Worm (Caenorhabditis elegans) whole organism, young adult: Measurements from ENCODE around the gene R10E9.3.

Experiments
- B0261.1 ChIP-seq: sonication (generic microtip); optimal IDR thresholded peaks from 2 replicates; lab custom pipeline; 2016; ENCODE audit warnings: mild to moderate bottlenecking, missing genetic modification characterization, moderate library complexity, missing compliant biosample characterization
- C17E4.6 ChIP-seq: fragments of 200-800 bp; sonication (Bioruptor generic); IDR thresholded peaks from 2 replicates; pipeline ENCODE4 v1.3.6; 2022; ENCODE audit warnings: missing genetic modification reagents, missing genetic modification characterization, missing compliant biosample characterization
- D2030.7 ChIP-seq: fragments of 200-800 bp; sonication (Bioruptor generic); IDR thresholded peaks from 2 replicates; pipeline ENCODE4 v1.3.6; 2022; ENCODE audit warnings: missing genetic modification reagents, missing genetic modification characterization, missing compliant biosample characterization
- F22D6.2 ChIP-seq: sonication (generic microtip); optimal IDR thresholded peaks from 2 replicates; lab custom pipeline; 2016; ENCODE audit warnings: mild to moderate bottlenecking, missing genetic modification characterization, missing compliant biosample characterization
- F37B4.10 ChIP-seq: fragments of 200-800 bp; sonication (Bioruptor generic); IDR thresholded peaks from 2 replicates; pipeline ENCODE4 v1.3.6; 2022; ENCODE audit warnings: missing genetic modification characterization, missing compliant biosample characterization
- F49E8.2 ChIP-seq: sonication (generic microtip); optimal IDR thresholded peaks from 3 replicates; lab custom pipeline; 2017; ENCODE audit warnings: missing genetic modification characterization, mild to moderate bottlenecking, missing compliant biosample characterization, antibody characterized with exemption, moderate library complexity; ENCODE audit not compliant: insufficient read depth
- K11D2.4 ChIP-seq: fragments of 200-800 bp; sonication (Bioruptor generic); IDR thresholded peaks from 2 replicates; pipeline ENCODE4 v1.3.6; 2022; ENCODE audit warnings: missing genetic modification reagents, missing genetic modification characterization, missing compliant biosample characterization
- T07F8.4 ChIP-seq: sonication (generic microtip); optimal IDR thresholded peaks from 2 replicates; lab custom pipeline; 2016; ENCODE audit warnings: mild to moderate bottlenecking, missing genetic modification characterization, moderate library complexity, missing compliant biosample characterization
- T26A5.8 ChIP-seq: sonication (generic microtip); optimal IDR thresholded peaks from 2 replicates; lab custom pipeline; 2016; ENCODE audit warnings: missing genetic modification characterization, missing compliant biosample characterization
- Y56A3A.18 ChIP-seq: fragments of 200-800 bp; sonication (Bioruptor generic); IDR thresholded peaks from 2 replicates; pipeline ENCODE4 v1.3.6; 2022; ENCODE audit warnings: missing genetic modification reagents, missing genetic modification characterization, missing compliant biosample characterization
- Y95B8A.8 ChIP-seq: fragments of 200-800 bp; sonication (Bioruptor generic); IDR thresholded peaks from 2 replicates; pipeline ENCODE4 v1.3.6; 2022; ENCODE audit warnings: missing genetic modification reagents, missing genetic modification characterization, missing compliant biosample characterization
- ama-1 ChIP-seq, 3 experiments: fragments of 150-350 bp in 1 of 3; sonication (generic microtip) in 2 of 3; optimal IDR thresholded peaks; 2 replicates each; lab custom pipeline; 2014 to 2018; ENCODE audit warnings: missing biosample characterization in 2 of 3, missing genetic modification characterization in 2 of 3, missing genetic modification reagents in 2 of 3
- aptf-2 ChIP-seq: fragments of 200-800 bp; sonication (Bioruptor generic); conservative IDR thresholded peaks from 2 replicates; pipeline ENCODE4 v1.3.6; 2022; ENCODE audit warnings: missing genetic modification reagents, missing genetic modification characterization, missing compliant biosample characterization
- athp-1 ChIP-seq: sonication (generic microtip); optimal IDR thresholded peaks from 2 replicates; lab custom pipeline; 2017; ENCODE audit warnings: mild to moderate bottlenecking, missing genetic modification characterization, missing compliant biosample characterization
- bed-2 ChIP-seq: fragments of 200-800 bp; sonication (Bioruptor generic); IDR thresholded peaks from 2 replicates; pipeline ENCODE4 v1.3.6; 2022; ENCODE audit warnings: missing genetic modification reagents, missing genetic modification characterization, missing compliant biosample characterization
- die-1 ChIP-seq: sonication (generic microtip); optimal IDR thresholded peaks from 2 replicates; lab custom pipeline; 2016; ENCODE audit warnings: missing genotype, mild to moderate bottlenecking, missing genetic modification characterization, missing compliant biosample characterization
- dox-1 ChIP-seq: fragments of 200-800 bp; sonication (Bioruptor generic); IDR thresholded peaks from 2 replicates; pipeline ENCODE4 v1.3.6; 2022; ENCODE audit warnings: missing genetic modification reagents, missing genetic modification characterization, missing compliant biosample characterization
- egl-44 ChIP-seq: fragments of 200-800 bp; sonication (Bioruptor generic); IDR thresholded peaks from 2 replicates; pipeline ENCODE4 v1.3.6; 2022; ENCODE audit warnings: missing genetic modification reagents, missing genetic modification characterization, missing compliant biosample characterization
- fkh-3 ChIP-seq: sonication (generic microtip); optimal IDR thresholded peaks from 2 replicates; lab custom pipeline; 2016; ENCODE audit warnings: mild to moderate bottlenecking, missing genetic modification characterization, missing compliant biosample characterization
- him-1 ChIP-seq: sonication (generic microtip); optimal IDR thresholded peaks from 2 replicates; lab custom pipeline; 2016; ENCODE audit warnings: missing genotype, missing genetic modification reagents, missing genetic modification characterization, missing compliant biosample characterization
- hlh-26 ChIP-seq: fragments of 200-800 bp; sonication (Bioruptor generic); conservative IDR thresholded peaks from 2 replicates; pipeline ENCODE4 v1.3.6; 2022; ENCODE audit warnings: missing genetic modification reagents, missing genetic modification characterization, missing compliant biosample characterization
- hrde-1 ChIP-seq: sonication (generic microtip); optimal IDR thresholded peaks from 2 replicates; lab custom pipeline; 2016; ENCODE audit warnings: missing genetic modification characterization, mild to moderate bottlenecking, missing compliant biosample characterization, moderate library complexity, missing genotype, missing genetic modification reagents, borderline replicate concordance
- hsf-1 ChIP-seq: fragments of 200-800 bp; sonication (Bioruptor generic); IDR thresholded peaks from 2 replicates; pipeline ENCODE4 v1.3.6; 2022; ENCODE audit warnings: missing genetic modification reagents, missing genetic modification characterization, missing compliant biosample characterization
- lag-1 ChIP-seq: fragments of 200-800 bp; sonication (Bioruptor generic); IDR thresholded peaks from 2 replicates; pipeline ENCODE4 v1.3.6; 2022; ENCODE audit warnings: missing genetic modification reagents, missing genetic modification characterization, missing compliant biosample characterization
- let-526 ChIP-seq: fragments of 200-800 bp; sonication (Bioruptor generic); IDR thresholded peaks from 2 replicates; pipeline ENCODE4 v1.3.6; 2022; ENCODE audit warnings: missing genetic modification reagents, missing genetic modification characterization, missing compliant biosample characterization
- let-607 ChIP-seq, 2 experiments: fragments of 200-800 bp in 1 of 2; sonication (Bioruptor generic) in 1 of 2; sonication (generic microtip) in 1 of 2; optimal IDR thresholded peaks; 2 replicates each; lab custom pipeline; 2016 to 2018; ENCODE audit warnings: mild to moderate bottlenecking in 2 of 2, missing compliant biosample characterization in 2 of 2, missing genetic modification characterization in 2 of 2, moderate library complexity in 2 of 2, missing genotype in 1 of 2
- lin-35 ChIP-seq, 3 experiments: fragments of 150-350 bp in 2 of 3; sonication (generic microtip) in 1 of 3; optimal IDR thresholded peaks; 2 replicates each; lab custom pipeline; 2014 to 2018; ENCODE audit warnings: missing biosample characterization in 3 of 3, missing genetic modification characterization in 3 of 3, missing genetic modification reagents in 3 of 3
- lin-54 ChIP-seq: fragments of 200-800 bp; sonication (Bioruptor generic); optimal IDR thresholded peaks from 2 replicates; lab custom pipeline; 2018; ENCODE audit warnings: mild to moderate bottlenecking, missing genetic modification characterization, missing compliant biosample characterization
- lsy-27 ChIP-seq: sonication (generic microtip); optimal IDR thresholded peaks from 2 replicates; lab custom pipeline; 2017; ENCODE audit warnings: missing genetic modification characterization, mild to moderate bottlenecking, missing compliant biosample characterization, antibody characterized with exemption, missing genotype, borderline replicate concordance; ENCODE audit not compliant: insufficient read depth
- madf-6 ChIP-seq: fragments of 200-800 bp; sonication (Bioruptor generic); IDR thresholded peaks from 2 replicates; pipeline ENCODE4 v1.3.6; 2022; ENCODE audit warnings: missing genetic modification reagents, missing genetic modification characterization, missing compliant biosample characterization
- madf-8 ChIP-seq: fragments of 200-800 bp; sonication (Bioruptor generic); conservative IDR thresholded peaks from 2 replicates; pipeline ENCODE4 v1.3.6; 2022; ENCODE audit warnings: missing genetic modification reagents, missing genetic modification characterization, missing compliant biosample characterization
- mcd-1 ChIP-seq: fragments of 200-800 bp; sonication (Bioruptor generic); IDR thresholded peaks from 2 replicates; pipeline ENCODE4 v1.3.6; 2022; ENCODE audit warnings: missing genetic modification reagents, missing genetic modification characterization, missing compliant biosample characterization
- nfyb-1 ChIP-seq: fragments of 200-800 bp; sonication (Bioruptor generic); IDR thresholded peaks from 2 replicates; pipeline ENCODE4 v1.3.6; 2022; ENCODE audit warnings: missing genetic modification reagents, missing genetic modification characterization, missing compliant biosample characterization
- nhr-120 ChIP-seq: fragments of 200-800 bp; sonication (Bioruptor generic); IDR thresholded peaks from 2 replicates; pipeline ENCODE4 v1.3.6; 2022; ENCODE audit warnings: missing genetic modification characterization, missing compliant biosample characterization
- nhr-80 ChIP-seq: sonication (generic microtip); optimal IDR thresholded peaks from 2 replicates; lab custom pipeline; 2016; ENCODE audit warnings: missing genetic modification characterization, missing compliant biosample characterization
- pbrm-1 ChIP-seq: fragments of 200-800 bp; sonication (Bioruptor generic); IDR thresholded peaks from 2 replicates; pipeline ENCODE4 v1.3.6; 2022; ENCODE audit warnings: missing genetic modification reagents, missing genetic modification characterization, missing compliant biosample characterization
- pha-4 ChIP-seq: fragments of 150-350 bp; sonication (generic microtip); optimal IDR thresholded peaks from 2 replicates; lab custom pipeline; 2014; ENCODE audit warnings: missing biosample characterization, missing genetic modification reagents, missing genetic modification characterization
- repo-1 ChIP-seq: sonication (generic microtip); optimal IDR thresholded peaks from 2 replicates; lab custom pipeline; 2017; ENCODE audit warnings: mild to moderate bottlenecking, missing genetic modification characterization, missing compliant biosample characterization
- rpc-1 ChIP-seq, 2 experiments: fragments of 150-350 bp in 1 of 2; sonication (generic microtip) in 1 of 2; optimal IDR thresholded peaks; 2 replicates each; lab custom pipeline; 2014 to 2018; ENCODE audit warnings: missing biosample characterization in 1 of 2, missing genetic modification characterization in 1 of 2, missing genetic modification reagents in 1 of 2, missing genotype in 1 of 2
- snpc-1.3 ChIP-seq: sonication (generic microtip); optimal IDR thresholded peaks from 2 replicates; lab custom pipeline; 2017; ENCODE audit warnings: missing genetic modification characterization, mild to moderate bottlenecking, missing compliant biosample characterization, antibody characterized with exemption, moderate library complexity, missing genotype, missing genetic modification reagents; ENCODE audit not compliant: insufficient read depth
- tbp1 ChIP-seq: fragments of 200-800 bp; sonication (Bioruptor generic); optimal IDR thresholded peaks from 2 replicates; lab custom pipeline; 2018; ENCODE audit warnings: mild to moderate bottlenecking, missing genetic modification characterization, missing compliant biosample characterization
- tbx-9 ChIP-seq: sonication (generic microtip); optimal IDR thresholded peaks from 2 replicates; lab custom pipeline; 2016; ENCODE audit warnings: borderline replicate concordance, missing genetic modification characterization, inconsistent platforms, missing compliant biosample characterization
- unc-62 ChIP-seq: fragments of 150-350 bp; optimal IDR thresholded peaks from 2 replicates; lab custom pipeline; 2014; ENCODE audit warnings: missing biosample characterization, missing genetic modification reagents, missing genetic modification characterization
- zfh-2 ChIP-seq: fragments of 200-800 bp; sonication (Bioruptor generic); conservative IDR thresholded peaks from 2 replicates; pipeline ENCODE4 v1.3.6; 2022; ENCODE audit warnings: missing genetic modification reagents, missing genetic modification characterization, missing compliant biosample characterization
- ztf-18 ChIP-seq: sonication (generic microtip); optimal IDR thresholded peaks from 2 replicates; lab custom pipeline; 2016; ENCODE audit warnings: missing genotype, mild to moderate bottlenecking, missing genetic modification characterization, missing compliant biosample characterization
- ztf-6 ChIP-seq: fragments of 200-800 bp; sonication (Bioruptor generic); IDR thresholded peaks from 2 replicates; pipeline ENCODE4 v1.3.6; 2022; ENCODE audit warnings: missing genetic modification reagents, missing genetic modification characterization, missing compliant biosample characterization

Gene R10E9.3

DNA sequence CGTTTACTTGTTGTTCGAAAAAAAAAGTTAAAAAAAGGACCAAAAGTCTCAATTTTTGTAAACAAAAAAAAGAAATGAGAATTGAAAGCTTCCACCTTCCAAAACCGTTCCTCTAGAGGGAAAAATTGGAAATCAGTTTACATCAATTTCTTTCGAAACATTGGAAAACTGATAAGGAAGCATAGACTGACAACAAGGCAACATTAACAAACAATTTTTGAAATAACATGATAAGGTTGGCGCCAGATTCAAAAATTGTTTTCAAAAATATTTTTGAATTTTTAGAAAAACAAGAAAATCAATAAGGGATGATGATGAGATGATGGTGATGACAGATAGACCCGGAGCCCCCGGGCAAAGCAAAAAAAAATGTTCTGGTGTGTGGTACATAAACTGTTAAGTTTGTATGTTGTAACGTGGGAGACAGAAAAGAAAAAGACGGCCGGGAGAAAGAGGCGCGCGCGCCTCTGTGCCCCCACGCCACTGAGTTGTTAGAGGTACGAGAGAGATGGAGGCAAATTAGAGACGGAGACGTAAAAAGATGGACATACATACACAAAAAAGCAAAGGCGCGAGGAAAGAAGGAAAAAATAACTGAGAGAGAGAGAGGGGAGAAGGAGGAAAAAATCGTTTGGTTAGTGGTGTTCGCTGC lies 20.1 kb downstream of the R10E9.3 start:
- TF ChIP-seq F37B4.10 (GFP tag; lab: Robert Waterston, UW) (no peak), Y95B8A.8 (GFP tag; lab: Robert Waterston, UW) (no peak), T26A5.8 (tag; lab: Kevin White, UChicago) (no peak), D2030.7 (GFP tag; lab: Robert Waterston, UW) (no peak), aptf-2 (GFP tag; lab: Robert Waterston, UW) (no peak), egl-44 (GFP tag; lab: Robert Waterston, UW) (no peak), madf-8 (no peak), let-607 (tag; optimal IDR thresholded peaks at IDR 0.05; lab: Kevin White, UChicago) (peak in 1 of 2 experiments; percentile 49), Y56A3A.18 (GFP tag; lab: Robert Waterston, UW) (no peak), unc-62 (no peak), let-526 (no peak), lag-1 (GFP tag; lab: Robert Waterston, UW) (no peak), B0261.1 (tag; lab: Kevin White, UChicago) (no peak), zfh-2 (GFP tag; lab: Robert Waterston, UW) (peak; percentile 88), fkh-3 (no peak), hrde-1 (no peak), lin-54 (peak; percentile 37), madf-6 (GFP tag; lab: Robert Waterston, UW) (0 out of 2 replicates have a peak, but pooled peaks have one; percentile 24), tbx-9 (tag; lab: Kevin White, UChicago) (no peak), athp-1 (tag; lab: Kevin White, UChicago) (no peak), repo-1 (tag; lab: Kevin White, UChicago) (peak; percentile 57), hlh-26 (GFP tag; lab: Robert Waterston, UW) (no peak), ztf-6 (GFP tag; lab: Robert Waterston, UW) (no peak), tbp1 (GFP tag; lab: Kevin White, UChicago) (peak; percentile 27), T07F8.4 (no peak), bed-2 (GFP tag; lab: Robert Waterston, UW) (no peak), nhr-80 (tag; lab: Kevin White, UChicago) (peak; percentile 70), lsy-27 (no peak), ztf-18 (peak; percentile 3), dox-1 (peak; percentile 75), F22D6.2 (no peak), F49E8.2 (tag; lab: Kevin White, UChicago) (no peak), snpc-1.3 (tag; lab: Kevin White, UChicago) (no peak), him-1 (no peak), K11D2.4 (GFP tag; lab: Robert Waterston, UW) (peak; percentile 71; the same call in 1 of the 2 replicates), hsf-1 (GFP tag; lab: Robert Waterston, UW) (no peak), mcd-1 (GFP tag; lab: Robert Waterston, UW) (no peak; the same call in 1 of the 2 replicates), pbrm-1 (0 out of 2 replicates have a peak, but pooled peaks have one; percentile 21), C17E4.6 (no peak), lin-35 (GFP tag; optimal IDR thresholded peaks at IDR 0.05; lab: Kevin White, UChicago) (peak in 1 of 3 experiments; percentile 48), pha-4 (tag; lab: Kevin White, UChicago) (no peak), nhr-120 (no peak), rpc-1 (optimal IDR thresholded peaks at IDR 0.05; lab: Kevin White, UChicago) (no peak), rpc-1 (tag; optimal IDR thresholded peaks at IDR 0.05; lab: Kevin White, UChicago) (no peak), die-1 (no peak), nfyb-1 (GFP tag; lab: Robert Waterston, UW) (peak; percentile 63; the same call in 1 of the 2 replicates), ama-1 (optimal IDR thresholded peaks at IDR 0.05; lab: Kevin White, UChicago) (no peak), ama-1 (GFP tag; optimal IDR thresholded peaks at IDR 0.05; lab: Kevin White, UChicago) (no peak)
